Fruit fly (Drosophila melanogaster) whole organism, embryonic: ENCODE data around the gene CG13605.
A peak's percentile ranks its signal among the peaks of the same experiment; 100 is the strongest.

ENCODE experiments used
- ATbp ChIP-seq: fragments of 200-800 bp; sonication (Bioruptor generic); optimal IDR thresholded peaks from 2 replicates; lab custom pipeline; 2017; ENCODE audit warnings: missing biosample characterization, mild to moderate bottlenecking, missing genetic modification characterization, missing genetic modification reagents
- Aef1 ChIP-seq: fragments of 200-800 bp; sonication (Bioruptor generic); IDR thresholded peaks from 3 replicates; pipeline ENCODE4 v1.3.6; 2022; ENCODE audit warnings: missing biosample characterization, missing genetic modification characterization
- Bdp1 ChIP-seq: fragments of 200-800 bp; sonication (Bioruptor generic); optimal IDR thresholded peaks from 3 replicates; lab custom pipeline; 2016; ENCODE audit warnings: missing biosample characterization, missing genetic modification characterization
- Bteb2 ChIP-seq: fragments of 200-800 bp; sonication (Bioruptor generic); optimal IDR thresholded peaks from 2 replicates; lab custom pipeline; 2016; ENCODE audit warnings: missing biosample characterization, missing genetic modification characterization
- CG10267 ChIP-seq: fragments of 200-800 bp; sonication (Bioruptor generic); optimal IDR thresholded peaks from 2 replicates; lab custom pipeline; 2018; ENCODE audit warnings: missing biosample characterization, mild to moderate bottlenecking, missing genetic modification characterization, moderate library complexity
- CG11093 ChIP-seq: fragments of 200-800 bp; sonication (Bioruptor generic); IDR thresholded peaks from 3 replicates; pipeline ENCODE4 v1.3.6; 2022; ENCODE audit warnings: missing biosample characterization, missing genetic modification characterization
- CG14441 ChIP-seq: fragments of 200-800 bp; sonication (Bioruptor generic); IDR thresholded peaks from 2 replicates; pipeline ENCODE4 v1.3.6; 2022; ENCODE audit warnings: missing biosample characterization, missing genetic modification characterization
- CG15479 ChIP-seq: fragments of 200-800 bp; sonication (Bioruptor generic); optimal IDR thresholded peaks from 3 replicates; lab custom pipeline; 2019; ENCODE audit warnings: missing biosample characterization, mild to moderate bottlenecking, missing genetic modification characterization, moderate library complexity
- CG17385 ChIP-seq: fragments of 200-800 bp; sonication (Bioruptor generic); optimal IDR thresholded peaks from 3 replicates; lab custom pipeline; 2018; ENCODE audit warnings: missing biosample characterization, mild to moderate bottlenecking, missing genetic modification characterization
- CG17568 ChIP-seq: fragments of 200-800 bp; sonication (Bioruptor generic); optimal IDR thresholded peaks from 2 replicates; lab custom pipeline; 2018; ENCODE audit warnings: missing biosample characterization, mild to moderate bottlenecking, missing genetic modification characterization, moderate library complexity
- CG3163 ChIP-seq: fragments of 200-800 bp; sonication (Bioruptor generic); optimal IDR thresholded peaks from 3 replicates; lab custom pipeline; 2016; ENCODE audit warnings: missing biosample characterization, missing genetic modification characterization
- CG32772 ChIP-seq: fragments of 200-800 bp; sonication (Bioruptor generic); IDR thresholded peaks from 2 replicates; pipeline ENCODE4 v1.3.6; 2022; ENCODE audit warnings: missing biosample characterization, missing genetic modification characterization
- CG33213 ChIP-seq: fragments of 200-800 bp; sonication (Bioruptor generic); optimal IDR thresholded peaks from 3 replicates; lab custom pipeline; 2016; ENCODE audit warnings: missing biosample characterization, missing genetic modification characterization
- CG34376 ChIP-seq: fragments of 200-800 bp; sonication (Bioruptor generic); optimal IDR thresholded peaks from 2 replicates; lab custom pipeline; 2018; ENCODE audit warnings: missing biosample characterization, mild to moderate bottlenecking, missing genetic modification characterization
- CG3838 ChIP-seq: fragments of 200-800 bp; sonication (Bioruptor generic); optimal IDR thresholded peaks from 3 replicates; lab custom pipeline; 2016; ENCODE audit warnings: missing biosample characterization, missing genetic modification characterization
- CG4328 ChIP-seq: fragments of 200-800 bp; sonication (Bioruptor generic); optimal IDR thresholded peaks from 3 replicates; lab custom pipeline; 2017; ENCODE audit warnings: missing biosample characterization, missing genetic modification reagents, missing genetic modification characterization
- CG4360 ChIP-seq: fragments of 200-800 bp; sonication (Bioruptor generic); IDR thresholded peaks from 2 replicates; pipeline ENCODE4 v1.3.6; 2022; ENCODE audit warnings: missing biosample characterization, missing genetic modification characterization
- CG6854 ChIP-seq: fragments of 200-800 bp; sonication (Bioruptor generic); optimal IDR thresholded peaks from 3 replicates; lab custom pipeline; 2017; ENCODE audit warnings: missing biosample characterization, mild to moderate bottlenecking, missing genetic modification characterization
- CG8290 ChIP-seq, 3 experiments: fragments of 200-800 bp; sonication (Bioruptor generic); optimal IDR thresholded peaks; 2 replicates each; lab custom pipeline; 2016 to 2019; ENCODE audit warnings: missing biosample characterization in 3 of 3, missing genetic modification characterization in 3 of 3, mild to moderate bottlenecking in 2 of 3, moderate library complexity in 1 of 3
- D19B ChIP-seq: fragments of 200-800 bp; sonication (Bioruptor generic); optimal IDR thresholded peaks from 2 replicates; lab custom pipeline; 2017; ENCODE audit warnings: missing biosample characterization, mild to moderate bottlenecking, missing genetic modification characterization
- Dek ChIP-seq: fragments of 200-800 bp; sonication (Bioruptor generic); optimal IDR thresholded peaks from 3 replicates; lab custom pipeline; 2019; ENCODE audit warnings: missing biosample characterization, mild to moderate bottlenecking, missing genetic modification characterization, moderate library complexity
- Doc3 ChIP-seq: fragments of 200-800 bp; sonication (Bioruptor generic); IDR thresholded peaks from 3 replicates; pipeline ENCODE4 v1.3.6; 2022; ENCODE audit warnings: missing biosample characterization, missing genetic modification characterization; ENCODE audit not compliant: partially characterized antibody
- Dref ChIP-seq: fragments of 200-800 bp; sonication (Bioruptor generic); IDR thresholded peaks from 2 replicates; pipeline ENCODE4 v1.3.6; 2022; ENCODE audit warnings: missing biosample characterization, missing genetic modification characterization
- Ets97D ChIP-seq: fragments of 200-800 bp; sonication (Bioruptor generic); optimal IDR thresholded peaks from 3 replicates; lab custom pipeline; 2016; ENCODE audit warnings: missing biosample characterization, missing genetic modification characterization
- HmgD ChIP-seq: fragments of 200-800 bp; sonication (Bioruptor generic); optimal IDR thresholded peaks from 3 replicates; lab custom pipeline; 2016; ENCODE audit warnings: missing biosample characterization, missing genetic modification characterization
- Hmr ChIP-seq: fragments of 200-800 bp; sonication (Bioruptor generic); optimal IDR thresholded peaks from 3 replicates; lab custom pipeline; 2017; ENCODE audit warnings: mild to moderate bottlenecking, missing biosample characterization, missing genetic modification reagents, missing genetic modification characterization
- Myb ChIP-seq: fragments of 200-800 bp; sonication (Bioruptor generic); optimal IDR thresholded peaks from 2 replicates; lab custom pipeline; 2016; ENCODE audit warnings: missing biosample characterization, missing genetic modification characterization
- NfI ChIP-seq: fragments of 200-800 bp; sonication (Bioruptor generic); optimal IDR thresholded peaks from 3 replicates; lab custom pipeline; 2018; ENCODE audit warnings: missing biosample characterization, mild to moderate bottlenecking, missing genetic modification characterization, moderate library complexity
- Spps ChIP-seq: fragments of 200-800 bp; sonication (Bioruptor generic); optimal IDR thresholded peaks from 2 replicates; lab custom pipeline; 2018; ENCODE audit warnings: missing biosample characterization, mild to moderate bottlenecking, missing genetic modification characterization
- Tbp ChIP-seq: fragments of >200 bp; optimal IDR thresholded peaks from 2 replicates; lab custom pipeline; 2018; ENCODE audit warnings: missing biosample characterization, missing genetic modification characterization
- YL-1 ChIP-seq: fragments of 200-800 bp; sonication (Bioruptor generic); optimal IDR thresholded peaks from 3 replicates; lab custom pipeline; 2017; ENCODE audit warnings: missing biosample characterization, mild to moderate bottlenecking, missing genetic modification characterization
- fru ChIP-seq: fragments of >200 bp; optimal IDR thresholded peaks from 2 replicates; lab custom pipeline; 2017
- gem ChIP-seq: fragments of 200-800 bp; sonication (Bioruptor generic); optimal IDR thresholded peaks from 2 replicates; lab custom pipeline; 2019; ENCODE audit warnings: missing biosample characterization, mild to moderate bottlenecking, missing genetic modification characterization, moderate library complexity
- grau ChIP-seq: fragments of 200-800 bp; optimal IDR thresholded peaks from 3 replicates; lab custom pipeline; 2019; ENCODE audit warnings: missing biosample characterization, mild to moderate bottlenecking, missing genetic modification characterization, moderate library complexity
- gsb ChIP-seq: fragments of 200-800 bp; sonication (Bioruptor generic); IDR thresholded peaks from 2 replicates; pipeline ENCODE4 v1.3.6; 2022; ENCODE audit warnings: missing biosample characterization, missing genetic modification characterization
- insv ChIP-seq, 2 experiments: fragments of 200-800 bp; sonication (Bioruptor generic); optimal IDR thresholded peaks; 3 replicates each; lab custom pipeline; 2016 to 2018; ENCODE audit warnings: missing biosample characterization in 2 of 2, missing genetic modification characterization in 2 of 2
- nmo ChIP-seq: fragments of 200-800 bp; sonication (Bioruptor generic); optimal IDR thresholded peaks from 2 replicates; lab custom pipeline; 2018; ENCODE audit warnings: missing biosample characterization, mild to moderate bottlenecking, missing genetic modification characterization, moderate library complexity
- nom ChIP-seq: fragments of 200-800 bp; sonication (Bioruptor generic); optimal IDR thresholded peaks from 2 replicates; lab custom pipeline; 2017; ENCODE audit warnings: missing biosample characterization, missing genetic modification characterization, mild to moderate bottlenecking, moderate library complexity, missing genetic modification reagents
- oc ChIP-seq: fragments of 200-800 bp; sonication (Bioruptor generic); optimal IDR thresholded peaks from 2 replicates; lab custom pipeline; 2018; ENCODE audit warnings: missing biosample characterization, mild to moderate bottlenecking, missing genetic modification characterization, moderate library complexity
- pb ChIP-seq: fragments of 200-800 bp; sonication (Bioruptor generic); optimal IDR thresholded peaks from 3 replicates; lab custom pipeline; 2016; ENCODE audit warnings: missing biosample characterization, missing genetic modification characterization
- pfk ChIP-seq: fragments of 200-800 bp; sonication (Bioruptor generic); optimal IDR thresholded peaks from 2 replicates; lab custom pipeline; 2018; ENCODE audit warnings: missing biosample characterization, mild to moderate bottlenecking, missing genetic modification characterization, moderate library complexity
- pum ChIP-seq: fragments of 200-800 bp; sonication (Bioruptor generic); optimal IDR thresholded peaks from 2 replicates; lab custom pipeline; 2016; ENCODE audit warnings: missing biosample characterization, missing genetic modification characterization
- pzg ChIP-seq: fragments of 200-800 bp; sonication (Bioruptor generic); optimal IDR thresholded peaks from 3 replicates; lab custom pipeline; 2018; ENCODE audit warnings: missing biosample characterization, mild to moderate bottlenecking, missing genetic modification characterization, moderate library complexity
- salm ChIP-seq: fragments of 200-800 bp; sonication (Bioruptor generic); optimal IDR thresholded peaks from 2 replicates; lab custom pipeline; 2018; ENCODE audit warnings: missing biosample characterization, mild to moderate bottlenecking, missing genetic modification characterization
- sd ChIP-seq: fragments of 200-800 bp; sonication (Bioruptor generic); optimal IDR thresholded peaks from 3 replicates; lab custom pipeline; 2018; ENCODE audit warnings: missing biosample characterization, mild to moderate bottlenecking, missing genetic modification characterization, moderate library complexity
- sens ChIP-seq: fragments of 200-800 bp; sonication (Bioruptor generic); peaks from one replicate; lab custom pipeline; 2016; ENCODE audit warnings: missing biosample characterization, missing genetic modification characterization
- slp2 ChIP-seq: fragments of 200-800 bp; sonication (Bioruptor generic); optimal IDR thresholded peaks from 2 replicates; lab custom pipeline; 2016; ENCODE audit warnings: missing biosample characterization, missing genetic modification characterization
- sna ChIP-seq: fragments of 200-800 bp; sonication (Bioruptor generic); IDR thresholded peaks from 2 replicates; pipeline ENCODE4 v1.3.6; 2022; ENCODE audit warnings: missing biosample characterization, missing genetic modification characterization; ENCODE audit not compliant: partially characterized antibody
- stwl ChIP-seq: fragments of 200-800 bp; sonication (Bioruptor generic); optimal IDR thresholded peaks from 3 replicates; lab custom pipeline; 2018; ENCODE audit warnings: missing biosample characterization, mild to moderate bottlenecking, missing genetic modification characterization, moderate library complexity
- vfl ChIP-seq: fragments of 200-800 bp; sonication (Bioruptor generic); optimal IDR thresholded peaks from 2 replicates; lab custom pipeline; 2016; ENCODE audit warnings: missing biosample characterization, missing genetic modification characterization

Gene CG13605

dm6 chr3R:24105312-24105902, 6.8 kb downstream of the CG13605 start, which contains the start of gene Syx1A (continued):
- TF ChIP-seq CG8290 (GFP tag; optimal IDR thresholded peaks at IDR 0.05; lab: Kevin White, UChicago) = peak; percentile 3
- peak in 1 of 2 experiments; percentile 75 for TF ChIP-seq CG8290 (tag; optimal IDR thresholded peaks at IDR 0.05; lab: Kevin White, UChicago)
- TF ChIP-seq Hmr (GFP tag; lab: Kevin White, UChicago) = peak; percentile 56
- TF ChIP-seq HmgD (GFP tag; lab: Kevin White, UChicago) = peak; percentile 1
- no peak for TF ChIP-seq Spps
- peak; percentile 9 for TF ChIP-seq vfl (GFP tag; lab: Kevin White, UChicago)
- TF ChIP-seq CG4360 (GFP tag; lab: Robert Waterston, UW) = no peak
- TF ChIP-seq CG33213 (GFP tag; lab: Kevin White, UChicago) = peak; percentile 73
- TF ChIP-seq nom (GFP tag; lab: Kevin White, UChicago) = peak; percentile 37
- peak; percentile 23 for TF ChIP-seq CG10267 (tag; lab: Kevin White, UChicago)
- TF ChIP-seq CG4328 (GFP tag; lab: Kevin White, UChicago) = peak; percentile 19
- TF ChIP-seq CG17568 (GFP tag; lab: Kevin White, UChicago) = peak; percentile 52
- TF ChIP-seq Doc3 = no peak
- TF ChIP-seq insv (GFP tag; optimal IDR thresholded peaks at IDR 0.05; lab: Kevin White, UChicago) = no peak
- no peak for TF ChIP-seq CG11093 (GFP tag; lab: Robert Waterston, UW)
- peak; percentile 92 for TF ChIP-seq pzg (GFP tag; lab: Kevin White, UChicago)
- no peak for TF ChIP-seq oc (tag; lab: Kevin White, UChicago)
- peak; percentile 27 for TF ChIP-seq YL-1 (GFP tag; lab: Kevin White, UChicago)
- TF ChIP-seq Bteb2 (GFP tag; lab: Kevin White, UChicago) = no peak
- peak; percentile 59 for TF ChIP-seq CG6854 (GFP tag; lab: Kevin White, UChicago)
- TF ChIP-seq sens (GFP tag; lab: Kevin White, UChicago) = peak; percentile 86
- TF ChIP-seq pfk (GFP tag; lab: Kevin White, UChicago) = no peak
- TF ChIP-seq stwl (tag; lab: Kevin White, UChicago) = peak; percentile 44
- TF ChIP-seq D19B = no peak
- TF ChIP-seq fru (lab: Kevin White, UChicago) = no peak
- no peak for TF ChIP-seq Bdp1 (GFP tag; lab: Kevin White, UChicago)
- TF ChIP-seq nmo (GFP tag; lab: Kevin White, UChicago) = peak; percentile 29
- no peak for TF ChIP-seq gsb (GFP tag; lab: Robert Waterston, UW)
- peak; percentile 26 for TF ChIP-seq CG34376 (GFP tag; lab: Kevin White, UChicago)
- no peak for TF ChIP-seq CG14441 (GFP tag; lab: Robert Waterston, UW)
- no peak for TF ChIP-seq gem
- no peak for TF ChIP-seq sna (GFP tag; lab: Robert Waterston, UW)
- no peak for TF ChIP-seq Tbp (GFP tag; lab: Kevin White, UChicago)
- TF ChIP-seq pb (GFP tag; lab: Kevin White, UChicago) = no peak
- TF ChIP-seq slp2 (GFP tag; lab: Kevin White, UChicago) = no peak
- TF ChIP-seq grau = peak; percentile 18
- no peak for TF ChIP-seq Aef1 (GFP tag; lab: Robert Waterston, UW)
- TF ChIP-seq sd (tag; lab: Kevin White, UChicago) = no peak
- peak; percentile 29 for TF ChIP-seq NfI (GFP tag; lab: Kevin White, UChicago)
- TF ChIP-seq pum (GFP tag; lab: Kevin White, UChicago) = no peak
- TF ChIP-seq Dek (tag; lab: Kevin White, UChicago) = no peak
- no peak for TF ChIP-seq salm (tag; lab: Kevin White, UChicago)
- TF ChIP-seq Myb (GFP tag; lab: Kevin White, UChicago) = peak; percentile 11
- peak; percentile 77 for TF ChIP-seq CG3163 (GFP tag; lab: Kevin White, UChicago)
- TF ChIP-seq Dref (GFP tag; lab: Robert Waterston, UW) = no peak
- TF ChIP-seq ATbp (GFP tag; lab: Kevin White, UChicago) = no peak
- peak; percentile 65 for TF ChIP-seq CG3838 (GFP tag; lab: Kevin White, UChicago)
- TF ChIP-seq Ets97D (GFP tag; lab: Kevin White, UChicago) = peak; percentile 74
- no peak for TF ChIP-seq CG32772 (GFP tag; lab: Robert Waterston, UW)
- TF ChIP-seq CG17385 (GFP tag; lab: Kevin White, UChicago) = peak; percentile 93
- peak; percentile 86 for TF ChIP-seq CG15479 (GFP tag; lab: Kevin White, UChicago)
